Worm (Caenorhabditis elegans) whole organism, dauer: ENCODE data around the gene Y39G8B.10.

Experiments
- unc-62 ChIP-seq: sonication (generic microtip); optimal IDR thresholded peaks from 2 replicates; lab custom pipeline; 2017; ENCODE audit warnings: missing biosample characterization, missing genetic modification reagents, missing genetic modification characterization

Gene Y39G8B.10

ce11 chrII:13962319-13962718 lies 20.6 kb downstream of the Y39G8B.10 start, which contains the start of gene rpi-1:
TSS of gene rpi-1 (minus strand) at chrII:13962419.
- no peak for TF ChIP-seq unc-62 (GFP tag; lab: Kevin White, UChicago)

ce11 chrII:13961567-13961966 lies 21.3 kb downstream of the Y39G8B.10 start:
- TF ChIP-seq unc-62 (GFP tag; lab: Kevin White, UChicago), result no peak

ce11 chrII:13958359-13958758 lies 24.6 kb downstream of the Y39G8B.10 start:
- no peak for TF ChIP-seq unc-62 (GFP tag; lab: Kevin White, UChicago)

- no peak for TF ChIP-seq unc-62 (GFP tag; lab: Kevin White, UChicago)
These were observed 25.5 kb downstream of the Y39G8B.10 start, which contains the start of gene zip-3 for ce11 chrII:13957437-13957836. TSS of gene zip-3 (minus strand) at chrII:13957457.

ce11 chrII:13956529-13956928 lies 26.4 kb downstream of the Y39G8B.10 start:
- no peak for TF ChIP-seq unc-62 (GFP tag; lab: Kevin White, UChicago)

ce11 chrII:13954979-13955378 lies 27.9 kb downstream of the Y39G8B.10 start:
- TF ChIP-seq unc-62 (GFP tag; lab: Kevin White, UChicago), result no peak

- TF ChIP-seq unc-62 (GFP tag; lab: Kevin White, UChicago), result no peak
These were observed 28.8 kb downstream of the Y39G8B.10 start for ce11 chrII:13954077-13954476.

- no peak for TF ChIP-seq unc-62 (GFP tag; lab: Kevin White, UChicago)
These were observed 30.9 kb downstream of the Y39G8B.10 start for ce11 chrII:13951986-13952385.

ce11 chrII:13949290-13949689 lies 33.6 kb downstream of the Y39G8B.10 start, which contains the start of gene sre-44:
TSS of gene sre-44 (plus strand) at chrII:13949590.
- no peak for TF ChIP-seq unc-62 (GFP tag; lab: Kevin White, UChicago)

ce11 chrII:13945527-13945926 lies 37.4 kb downstream of the Y39G8B.10 start:
- no peak for TF ChIP-seq unc-62 (GFP tag; lab: Kevin White, UChicago)

ce11 chrII:13939531-13939930 lies 43.4 kb downstream of the Y39G8B.10 start, which contains the start of gene W07G1.1:
TSS of gene W07G1.1 (minus strand) at chrII:13939631.
- no peak for TF ChIP-seq unc-62 (GFP tag; lab: Kevin White, UChicago)

- TF ChIP-seq unc-62 (GFP tag; lab: Kevin White, UChicago), result no peak
These were observed 44.6 kb downstream of the Y39G8B.10 start for ce11 chrII:13938290-13938689.

- TF ChIP-seq unc-62 (GFP tag; lab: Kevin White, UChicago), result no peak
These were observed 47.0 kb downstream of the Y39G8B.10 start for ce11 chrII:13935907-13936306.

- TF ChIP-seq unc-62 (GFP tag; lab: Kevin White, UChicago), result no peak
These were observed 49.4 kb downstream of the Y39G8B.10 start for ce11 chrII:13933534-13933933.
